Worm (Caenorhabditis elegans) whole organism, late embryonic: ENCODE measurements around the gene phat-4.

Experiments
- C08G9.2 ChIP-seq: sonication (generic microtip); optimal IDR thresholded peaks from 2 replicates; lab custom pipeline; 2016; ENCODE audit warnings: mild to moderate bottlenecking, missing genetic modification characterization, moderate library complexity, missing compliant biosample characterization
- ama-1 ChIP-seq: fragments of 150-350 bp; optimal IDR thresholded peaks from 2 replicates; lab custom pipeline; 2014
- ceh-22 ChIP-seq: sonication (generic microtip); optimal IDR thresholded peaks from 2 replicates; lab custom pipeline; 2017; ENCODE audit warnings: missing biosample characterization, missing genetic modification characterization
- ceh-9 ChIP-seq: sonication (generic microtip); optimal IDR thresholded peaks from 2 replicates; lab custom pipeline; 2016; ENCODE audit warnings: mild to moderate bottlenecking, missing genetic modification characterization, inconsistent platforms, missing compliant biosample characterization
- fkh-10 ChIP-seq: fragments of 150-350 bp; optimal IDR thresholded peaks from 2 replicates; lab custom pipeline; 2014; ENCODE audit warnings: missing biosample characterization, missing genetic modification reagents, missing genetic modification characterization
- hlh-30 ChIP-seq: sonication (generic microtip); optimal IDR thresholded peaks from 2 replicates; lab custom pipeline; 2017; ENCODE audit warnings: antibody characterized with exemption, missing genetic modification characterization, missing compliant biosample characterization; ENCODE audit not compliant: insufficient read depth
- hlh-8 ChIP-seq: sonication (generic microtip); optimal IDR thresholded peaks from 2 replicates; lab custom pipeline; 2016; ENCODE audit warnings: missing genotype, missing genetic modification characterization, missing compliant biosample characterization
- pag-3 ChIP-seq: sonication (generic microtip); optimal IDR thresholded peaks from 2 replicates; lab custom pipeline; 2016; ENCODE audit warnings: missing compliant biosample characterization, missing genetic modification characterization, borderline replicate concordance
- pat-9 ChIP-seq: fragments of 200-800 bp; sonication (Bioruptor generic); optimal IDR thresholded peaks from 2 replicates; lab custom pipeline; 2018; ENCODE audit warnings: mild to moderate bottlenecking, missing genetic modification characterization, moderate library complexity, missing compliant biosample characterization
- sdc-2 ChIP-seq: sonication (generic microtip); optimal IDR thresholded peaks from 2 replicates; lab custom pipeline; 2016; ENCODE audit warnings: missing genotype, missing genetic modification characterization, missing compliant biosample characterization
- unc-86 ChIP-seq: sonication (generic microtip); optimal IDR thresholded peaks from 2 replicates; lab custom pipeline; 2016; ENCODE audit warnings: missing genetic modification characterization, missing compliant biosample characterization

phat-4 gene

DNA sequence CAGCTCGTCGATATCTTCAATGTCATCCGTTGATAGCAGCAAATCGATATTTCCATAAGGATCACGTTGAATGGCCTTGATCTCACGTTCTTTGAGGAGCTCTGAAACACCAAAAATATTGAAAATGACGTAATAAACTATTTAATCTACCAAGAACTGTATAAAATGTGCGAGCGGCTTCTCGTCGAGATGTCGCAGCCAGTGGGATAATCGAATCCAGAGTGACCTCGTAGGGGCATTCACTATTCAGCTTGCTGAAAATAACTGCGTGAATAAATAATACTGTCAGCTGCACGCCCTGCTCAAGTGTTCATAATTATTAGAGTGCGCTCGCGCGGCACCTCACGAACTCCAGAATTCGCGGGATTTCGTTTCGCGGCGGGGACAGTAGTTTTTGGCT is 40.4 kb downstream of the phat-4 start, which contains the start of gene Y45G5AM.7:
Gene Y45G5AM.7 (minus strand): TSS at position 101 of the 400 bp plus-strand sequence.
- TF ChIP-seq unc-86 (tag; lab: Kevin White, UChicago): no peak
- TF ChIP-seq, all 69 proteins: peak for 0

DNA sequence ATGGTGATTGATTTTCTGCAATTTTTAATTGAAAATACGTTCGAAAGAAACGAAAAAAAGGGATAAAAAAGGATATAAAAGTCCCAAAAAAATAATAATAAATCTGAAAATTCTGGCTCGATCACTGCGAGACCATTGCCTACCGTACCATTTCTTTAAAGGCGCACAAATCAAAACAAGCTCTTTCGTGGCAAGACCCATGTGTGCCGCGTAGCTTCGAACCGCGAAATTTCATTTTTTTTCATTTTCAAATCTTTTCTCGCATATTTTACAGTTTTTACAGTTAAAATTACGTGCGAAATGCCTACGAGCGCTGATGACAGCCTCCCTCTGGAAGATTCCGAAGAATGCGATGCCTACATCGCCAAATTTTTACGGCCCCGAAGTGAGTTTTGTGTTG is 45.9 kb downstream of the phat-4 start, which contains the start of the genes coh-4 and pid-5:
Gene coh-4 (minus strand): TSS at position 17 of the 400 bp plus-strand sequence.
Gene pid-5 (plus strand): TSS at position 259 of the 400 bp plus-strand sequence.
- TF ChIP-seq C08G9.2 (tag; lab: Kevin White, UChicago): no peak
- TF ChIP-seq pag-3 (tag; lab: Kevin White, UChicago): no peak
- no peak for TF ChIP-seq hlh-8
- no peak for TF ChIP-seq fkh-10 (GFP tag; lab: Kevin White, UChicago)
- TF ChIP-seq pat-9: no peak
- no peak for TF ChIP-seq sdc-2 (tag; lab: Kevin White, UChicago)
- TF ChIP-seq ama-1: no peak
- TF ChIP-seq hlh-30 (tag; lab: Kevin White, UChicago): no peak
- no peak for TF ChIP-seq ceh-9 (tag; lab: Kevin White, UChicago)
- TF ChIP-seq ceh-22 (tag; lab: Kevin White, UChicago): no peak
